Fruit fly (Drosophila melanogaster): Measurements from ENCODE around the gene glo.

glo gene

DNA sequence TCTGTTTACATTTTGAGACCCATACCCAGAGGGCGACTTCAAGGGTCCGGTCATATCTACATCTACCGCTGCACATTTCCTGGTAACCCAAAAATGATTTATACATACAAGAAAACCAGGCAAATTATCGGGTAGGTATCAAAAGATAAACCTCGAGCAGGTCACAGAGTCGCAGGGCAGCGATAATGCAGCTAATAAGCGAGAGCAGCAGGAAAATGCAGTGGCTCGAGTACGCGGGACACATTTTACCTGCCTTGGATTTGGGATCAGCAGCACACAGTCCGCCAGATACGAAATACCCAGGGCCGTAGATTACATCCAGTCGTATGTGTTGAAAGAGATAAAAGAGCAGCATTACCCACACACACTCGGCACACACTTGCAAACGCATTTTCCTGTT is 44.0 kb downstream of the glo start (continued):
- TF ChIP-seq CG30020 (tag; optimal IDR thresholded peaks at IDR 0.05): no peak
- no peak for TF ChIP-seq CG12391 (tag; optimal IDR thresholded peaks at IDR 0.05)
- TF ChIP-seq CG10321 (GFP tag; IDR thresholded peaks at IDR 0.05): no peak
- TF ChIP-seq CG15479 (GFP tag; optimal IDR thresholded peaks at IDR 0.05): peak; percentile 91
- TF ChIP-seq Lpt (GFP tag; optimal IDR thresholded peaks at IDR 0.05): peak; percentile 90
- no peak for TF ChIP-seq Dref (GFP tag; IDR thresholded peaks at IDR 0.05)
- no peak for TF ChIP-seq salm (tag; optimal IDR thresholded peaks at IDR 0.05)
- no peak for TF ChIP-seq insv (GFP tag; optimal IDR thresholded peaks at IDR 0.05)
- TF ChIP-seq ash1 (GFP tag; optimal IDR thresholded peaks at IDR 0.05): no peak
- no peak for TF ChIP-seq stwl (tag; optimal IDR thresholded peaks at IDR 0.05)
- no peak for TF ChIP-seq pnt (GFP tag; optimal IDR thresholded peaks at IDR 0.05)
- no peak for TF ChIP-seq CG13624 (GFP tag; optimal IDR thresholded peaks at IDR 0.05)
- TF ChIP-seq D (optimal IDR thresholded peaks at IDR 0.05): peak; percentile 45
- TF ChIP-seq D (GFP tag; optimal IDR thresholded peaks at IDR 0.05): no peak
- peak in 1 of 2 experiments; percentile 28 for TF ChIP-seq Hr78 (GFP tag; optimal IDR thresholded peaks at IDR 0.05)
- no peak for TF ChIP-seq CG32767 (GFP tag; IDR thresholded peaks at IDR 0.05)
- TF ChIP-seq HLH54F (GFP tag; optimal IDR thresholded peaks at IDR 0.05): no peak
- no peak for TF ChIP-seq vvl (GFP tag; IDR thresholded peaks at IDR 0.05)
- no peak for TF ChIP-seq psq (GFP tag; optimal IDR thresholded peaks at IDR 0.05)
- TF ChIP-seq ab (GFP tag; optimal IDR thresholded peaks at IDR 0.05): no peak
- TF ChIP-seq scrt (GFP tag; optimal IDR thresholded peaks at IDR 0.05): no peak
- TF ChIP-seq trh (GFP tag; optimal IDR thresholded peaks at IDR 0.05): no peak
- no peak for TF ChIP-seq CG2889 (GFP tag; IDR thresholded peaks at IDR 0.05)
- no peak for TF ChIP-seq Ada2b (GFP tag; IDR thresholded peaks at IDR 0.05)
- TF ChIP-seq Tbp (GFP tag; optimal IDR thresholded peaks at IDR 0.05): no peak
- no peak for TF ChIP-seq knrl (GFP tag; IDR thresholded peaks at IDR 0.05; ENCODE audit: partially characterized antibody)
- no peak for TF ChIP-seq fu2 (GFP tag; optimal IDR thresholded peaks at IDR 0.05)
- TF ChIP-seq CG15696 (tag; optimal IDR thresholded peaks at IDR 0.05): peak; percentile 4
- TF ChIP-seq CG17829 (tag; optimal IDR thresholded peaks at IDR 0.05): no peak
- no peak for TF ChIP-seq CG31365 (tag; optimal IDR thresholded peaks at IDR 0.05)
- no peak for TF ChIP-seq mld (GFP tag; IDR thresholded peaks at IDR 0.05; ENCODE audit: partially characterized antibody)
- no peak for TF ChIP-seq CG1792 (GFP tag; optimal IDR thresholded peaks at IDR 0.05)
- TF ChIP-seq Aef1 (GFP tag; IDR thresholded peaks at IDR 0.05): no peak
- peak in 1 of 3 experiments; percentile 62 for TF ChIP-seq Stat92E (GFP tag; optimal IDR thresholded peaks at IDR 0.05)
- TF ChIP-seq Drgx (GFP tag; IDR thresholded peaks at IDR 0.05): no peak
- TF ChIP-seq Sry-β (GFP tag; optimal IDR thresholded peaks at IDR 0.05): no peak
- no peak for TF ChIP-seq Ravus (GFP tag; IDR thresholded peaks at IDR 0.05)
- no peak for TF ChIP-seq gsb (GFP tag; IDR thresholded peaks at IDR 0.05)
- TF ChIP-seq luna (GFP tag; optimal IDR thresholded peaks at IDR 0.05): no peak
- TF ChIP-seq fd102C (GFP tag; optimal IDR thresholded peaks at IDR 0.05): no peak
- TF ChIP-seq gcm2 (GFP tag; optimal IDR thresholded peaks at IDR 0.05): no peak
- TF ChIP-seq Ets65A (GFP tag): peak; percentile 45
- no peak for TF ChIP-seq zen2 (GFP tag; IDR thresholded peaks at IDR 0.05; ENCODE audit: partially characterized antibody)
- TF ChIP-seq CG12299 (tag; optimal IDR thresholded peaks at IDR 0.05): no peak
- no peak for TF ChIP-seq Elba2 (GFP tag; optimal IDR thresholded peaks at IDR 0.05)
- TF ChIP-seq slp2 (GFP tag; optimal IDR thresholded peaks at IDR 0.05): no peak
- no peak for TF ChIP-seq CG34376 (GFP tag; optimal IDR thresholded peaks at IDR 0.05)
- TF ChIP-seq Pdp1 (GFP tag; optimal IDR thresholded peaks at IDR 0.05): no peak
- TF ChIP-seq CG18476 (GFP tag; optimal IDR thresholded peaks at IDR 0.05): no peak
- peak; percentile 85 for TF ChIP-seq kni (GFP tag; optimal IDR thresholded peaks at IDR 0.05)
- TF ChIP-seq CG1602 (GFP tag; optimal IDR thresholded peaks at IDR 0.05): no peak
- TF ChIP-seq CG9817 (tag; optimal IDR thresholded peaks at IDR 0.05): no peak
